Worm (Caenorhabditis elegans) whole organism, young adult: Measurements from ENCODE around the gene Y40A1A.3.

ENCODE experiments used
- F39B2.1 ChIP-seq: fragments of 200-800 bp; sonication (Bioruptor generic); IDR thresholded peaks from 2 replicates; pipeline ENCODE4 v1.3.6; 2022; ENCODE audit warnings: missing genetic modification reagents, missing genetic modification characterization, missing compliant biosample characterization
- Y53G8AR.9 ChIP-seq: fragments of 200-800 bp; sonication (Bioruptor generic); conservative IDR thresholded peaks from 2 replicates; pipeline ENCODE4 v1.3.6; 2022; ENCODE audit warnings: missing genetic modification reagents, missing genetic modification characterization, missing compliant biosample characterization
- Y79H2A.3 ChIP-seq: fragments of 200-800 bp; sonication (Bioruptor generic); conservative IDR thresholded peaks from 2 replicates; pipeline ENCODE4 v1.3.6; 2022; ENCODE audit warnings: missing genetic modification reagents, missing genetic modification characterization, missing compliant biosample characterization
- akir-1 ChIP-seq: fragments of 200-800 bp; sonication (Bioruptor generic); optimal IDR thresholded peaks from 2 replicates; lab custom pipeline; 2018; ENCODE audit warnings: mild to moderate bottlenecking, missing genetic modification characterization, moderate library complexity, missing compliant biosample characterization
- ama-1 ChIP-seq, 3 experiments: fragments of 150-350 bp in 1 of 3; sonication (generic microtip) in 2 of 3; optimal IDR thresholded peaks; 2 replicates each; lab custom pipeline; 2014 to 2018; ENCODE audit warnings: missing biosample characterization in 2 of 3, missing genetic modification characterization in 2 of 3, missing genetic modification reagents in 2 of 3
- ceh-40 ChIP-seq: fragments of 200-800 bp; sonication (Bioruptor generic); IDR thresholded peaks from 2 replicates; pipeline ENCODE4 v1.3.6; 2022; ENCODE audit warnings: missing genetic modification characterization, missing compliant biosample characterization
- ceh-79 ChIP-seq: sonication (generic microtip); optimal IDR thresholded peaks from 2 replicates; lab custom pipeline; 2017; ENCODE audit warnings: mild to moderate bottlenecking, missing genetic modification characterization, missing compliant biosample characterization
- ceh-91 ChIP-seq: fragments of 200-800 bp; sonication (Bioruptor generic); IDR thresholded peaks from 2 replicates; pipeline ENCODE4 v1.3.6; 2022; ENCODE audit warnings: missing genetic modification reagents, missing genetic modification characterization, missing compliant biosample characterization
- chd-7 ChIP-seq: sonication (generic microtip); optimal IDR thresholded peaks from 2 replicates; lab custom pipeline; 2016; ENCODE audit warnings: mild to moderate bottlenecking, missing genetic modification characterization, moderate library complexity, missing compliant biosample characterization
- die-1 ChIP-seq: sonication (generic microtip); optimal IDR thresholded peaks from 2 replicates; lab custom pipeline; 2016; ENCODE audit warnings: missing genotype, mild to moderate bottlenecking, missing genetic modification characterization, missing compliant biosample characterization
- dox-1 ChIP-seq: fragments of 200-800 bp; sonication (Bioruptor generic); IDR thresholded peaks from 2 replicates; pipeline ENCODE4 v1.3.6; 2022; ENCODE audit warnings: missing genetic modification reagents, missing genetic modification characterization, missing compliant biosample characterization
- fkh-3 ChIP-seq: sonication (generic microtip); optimal IDR thresholded peaks from 2 replicates; lab custom pipeline; 2016; ENCODE audit warnings: mild to moderate bottlenecking, missing genetic modification characterization, missing compliant biosample characterization
- hlh-26 ChIP-seq: fragments of 200-800 bp; sonication (Bioruptor generic); conservative IDR thresholded peaks from 2 replicates; pipeline ENCODE4 v1.3.6; 2022; ENCODE audit warnings: missing genetic modification reagents, missing genetic modification characterization, missing compliant biosample characterization
- hmg-1.2 ChIP-seq: fragments of 200-800 bp; sonication (Bioruptor generic); IDR thresholded peaks from 2 replicates; pipeline ENCODE4 v1.3.6; 2022; ENCODE audit warnings: missing genetic modification reagents, missing genetic modification characterization, missing compliant biosample characterization
- lsl-1 ChIP-seq: fragments of 200-800 bp; sonication (Bioruptor generic); optimal IDR thresholded peaks from 2 replicates; lab custom pipeline; 2018; ENCODE audit warnings: mild to moderate bottlenecking, missing genetic modification characterization, moderate library complexity, missing compliant biosample characterization
- mel-28 ChIP-seq: sonication (generic microtip); optimal IDR thresholded peaks from 2 replicates; lab custom pipeline; 2016; ENCODE audit warnings: borderline replicate concordance, mild to moderate bottlenecking, missing genetic modification characterization, missing compliant biosample characterization
- nhr-80 ChIP-seq: sonication (generic microtip); optimal IDR thresholded peaks from 2 replicates; lab custom pipeline; 2016; ENCODE audit warnings: missing genetic modification characterization, missing compliant biosample characterization
- pbrm-1 ChIP-seq: fragments of 200-800 bp; sonication (Bioruptor generic); IDR thresholded peaks from 2 replicates; pipeline ENCODE4 v1.3.6; 2022; ENCODE audit warnings: missing genetic modification reagents, missing genetic modification characterization, missing compliant biosample characterization
- pha-4 ChIP-seq: fragments of 150-350 bp; sonication (generic microtip); optimal IDR thresholded peaks from 2 replicates; lab custom pipeline; 2014; ENCODE audit warnings: missing biosample characterization, missing genetic modification reagents, missing genetic modification characterization
- repo-1 ChIP-seq: sonication (generic microtip); optimal IDR thresholded peaks from 2 replicates; lab custom pipeline; 2017; ENCODE audit warnings: mild to moderate bottlenecking, missing genetic modification characterization, missing compliant biosample characterization
- snpc-3.4 ChIP-seq: sonication (generic microtip); optimal IDR thresholded peaks from 2 replicates; lab custom pipeline; 2017; ENCODE audit warnings: missing genetic modification characterization, mild to moderate bottlenecking, missing compliant biosample characterization, antibody characterized with exemption, moderate library complexity, missing genotype, missing genetic modification reagents
- sptf-2 ChIP-seq: fragments of 200-800 bp; sonication (Bioruptor generic); optimal IDR thresholded peaks from 2 replicates; lab custom pipeline; 2018; ENCODE audit warnings: mild to moderate bottlenecking, missing genetic modification characterization, missing compliant biosample characterization
- unc-130 ChIP-seq: sonication (generic microtip); optimal IDR thresholded peaks from 2 replicates; lab custom pipeline; 2016; ENCODE audit warnings: missing genetic modification reagents, missing genetic modification characterization, missing compliant biosample characterization

Gene Y40A1A.3

DNA sequence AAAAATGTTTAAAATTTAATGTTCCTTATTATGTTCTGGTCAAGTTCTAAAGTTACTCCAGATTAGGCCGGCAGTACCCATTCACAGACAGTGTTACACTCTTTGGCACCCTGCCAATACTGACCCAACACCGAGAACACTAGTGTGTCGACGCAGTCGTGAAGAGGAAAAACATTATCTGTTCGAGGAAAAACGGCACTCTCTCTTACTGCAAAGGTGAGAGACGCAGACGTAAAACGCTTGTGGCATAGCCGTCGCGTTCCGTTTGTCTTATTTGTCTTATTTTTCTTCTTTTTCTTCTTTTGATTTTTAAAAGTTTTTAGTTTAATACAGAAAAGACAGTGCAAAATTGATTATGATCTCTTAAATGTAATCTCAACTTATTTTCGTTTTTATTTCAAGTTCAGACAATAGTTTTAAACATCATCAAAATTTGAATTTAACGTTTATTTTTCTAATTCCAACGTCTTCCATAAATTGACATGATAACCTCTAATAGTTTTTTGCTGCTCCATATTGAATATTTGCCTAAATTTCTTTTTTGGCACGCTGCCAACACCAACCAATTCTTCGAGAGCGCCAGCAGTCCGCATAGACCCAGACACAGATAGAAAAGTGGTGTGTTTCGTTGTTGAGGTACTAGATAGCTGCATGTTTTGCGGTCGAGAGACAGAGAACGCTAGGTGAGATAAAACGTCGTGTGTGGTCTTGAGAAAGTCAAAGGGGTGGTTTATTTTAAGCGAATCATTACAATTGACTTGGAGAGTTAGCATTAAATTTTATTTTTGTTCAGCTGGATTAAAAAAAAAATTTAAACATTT, 36.7 kb downstream of the Y40A1A.3 start:
- TF ChIP-seq Y53G8AR.9 (GFP tag; lab: Robert Waterston, UW) (no peak), sptf-2 (GFP tag; lab: Kevin White, UChicago) (no peak), fkh-3 (tag; lab: Kevin White, UChicago) (no peak), unc-130 (GFP tag; lab: Kevin White, UChicago) (no peak), pha-4 (tag; lab: Kevin White, UChicago) (no peak), ceh-40 (no peak), hmg-1.2 (peak; percentile 75; the same call in 1 of the 2 replicates), nhr-80 (tag; lab: Kevin White, UChicago) (peak; percentile 9), F39B2.1 (GFP tag; lab: Robert Waterston, UW) (no peak), dox-1 (GFP tag; lab: Robert Waterston, UW) (no peak)

ce11 chrX:1959063-1959462, 38.8 kb downstream of the Y40A1A.3 start:
- TF ChIP-seq die-1 (tag; lab: Kevin White, UChicago), result no peak
- TF ChIP-seq ceh-91, result no peak
- TF ChIP-seq mel-28, result no peak
- no peak for TF ChIP-seq chd-7 (tag; lab: Kevin White, UChicago)
- no peak for TF ChIP-seq ceh-79
- TF ChIP-seq hlh-26 (GFP tag; lab: Robert Waterston, UW), result no peak
- TF ChIP-seq repo-1 (tag; lab: Kevin White, UChicago), result no peak
- no peak for TF ChIP-seq akir-1
- TF ChIP-seq pbrm-1 (GFP tag; lab: Robert Waterston, UW), result no peak
- no peak for TF ChIP-seq lsl-1
- TF ChIP-seq Y79H2A.3 (GFP tag; lab: Robert Waterston, UW), result no peak
- TF ChIP-seq ama-1 (optimal IDR thresholded peaks at IDR 0.05; lab: Kevin White, UChicago), result no peak
- no peak for TF ChIP-seq ama-1 (GFP tag; optimal IDR thresholded peaks at IDR 0.05; lab: Kevin White, UChicago)
- TF ChIP-seq snpc-3.4 (tag; lab: Kevin White, UChicago), result no peak
- TF ChIP-seq Y53G8AR.9 (GFP tag; lab: Robert Waterston, UW), result no peak
